Worm (Caenorhabditis elegans) whole organism, L2 larva: ENCODE results near the gene his-61.

Source experiments
- ZK546.5 ChIP-seq: sonication (generic microtip); optimal IDR thresholded peaks from 2 replicates; lab custom pipeline; 2017; ENCODE audit warnings: missing biosample characterization, missing genetic modification characterization
- ama-1 ChIP-seq: fragments of 150-350 bp; optimal IDR thresholded peaks from 2 replicates; lab custom pipeline; 2018; ENCODE audit warnings: inconsistent platforms
- elt-3 ChIP-seq: sonication (generic microtip); optimal IDR thresholded peaks from 2 replicates; lab custom pipeline; 2017; ENCODE audit warnings: missing biosample characterization, missing genetic modification characterization
- lsy-2 ChIP-seq, 2 experiments: fragments of 150-350 bp in 1 of 2; sonication (generic microtip) in 1 of 2; optimal IDR thresholded peaks; 2 replicates each; lab custom pipeline; 2014 to 2017; ENCODE audit warnings: missing biosample characterization in 2 of 2, missing genetic modification characterization in 2 of 2
- nhr-10 ChIP-seq: sonication (generic microtip); optimal IDR thresholded peaks from 2 replicates; lab custom pipeline; 2017; ENCODE audit warnings: missing biosample characterization, missing genetic modification characterization
- nhr-11 ChIP-seq: fragments of 150-350 bp; optimal IDR thresholded peaks from 2 replicates; lab custom pipeline; 2014; ENCODE audit warnings: missing biosample characterization, missing genetic modification characterization
- nhr-237 ChIP-seq: fragments of 150-350 bp; optimal IDR thresholded peaks from 2 replicates; lab custom pipeline; 2014; ENCODE audit warnings: missing biosample characterization, missing genetic modification characterization
- nhr-25 ChIP-seq: fragments of 150-350 bp; sonication (generic microtip); optimal IDR thresholded peaks from 3 replicates; lab custom pipeline; 2014; ENCODE audit warnings: missing biosample characterization, missing genetic modification characterization
- nhr-77 ChIP-seq: fragments of 150-350 bp; optimal IDR thresholded peaks from 2 replicates; lab custom pipeline; 2014; ENCODE audit warnings: missing biosample characterization, missing genetic modification characterization
- skn-1 ChIP-seq: sonication (generic microtip); optimal IDR thresholded peaks from 2 replicates; lab custom pipeline; 2017; ENCODE audit warnings: missing biosample characterization, missing genetic modification characterization
- unc-62 ChIP-seq: fragments of 150-350 bp; optimal IDR thresholded peaks from 2 replicates; lab custom pipeline; 2014; ENCODE audit warnings: missing biosample characterization, missing genetic modification reagents, missing genetic modification characterization
- ztf-11 ChIP-seq: sonication (generic microtip); optimal IDR thresholded peaks from 2 replicates; lab custom pipeline; 2017; ENCODE audit warnings: missing biosample characterization, missing genetic modification characterization

- TF ChIP-seq nhr-10 (tag; lab: Kevin White, UChicago), result no peak
- TF ChIP-seq ztf-11 (tag; lab: Kevin White, UChicago), result no peak
- no peak for TF ChIP-seq nhr-25 (tag; lab: Kevin White, UChicago)
- TF ChIP-seq elt-3 (tag; lab: Kevin White, UChicago), result no peak
- no peak for TF ChIP-seq skn-1 (tag; lab: Kevin White, UChicago)
- no peak for TF ChIP-seq nhr-77 (tag; lab: Kevin White, UChicago)
- no peak for TF ChIP-seq nhr-11 (tag; lab: Kevin White, UChicago)
- TF ChIP-seq ama-1 (lab: Kevin White, UChicago), result no peak
- TF ChIP-seq ZK546.5 (tag; lab: Kevin White, UChicago), result no peak
- no peak for TF ChIP-seq unc-62
- TF ChIP-seq nhr-237 (tag; lab: Kevin White, UChicago), result no peak
- TF ChIP-seq lsy-2 (tag; optimal IDR thresholded peaks at IDR 0.05; lab: Kevin White, UChicago), result no peak
Measured at ce11 chrIV:7473159-7473649, 12.8 kb downstream of the his-61 start, which contains the start of the genes plk-3 and F55G1.6.
